Fruit fly (Drosophila melanogaster): ENCODE data around the gene Ndc80.

dm6 chrX:13643961-13644360, 32.1 kb upstream of the Ndc80 start:
- TF ChIP-seq CG4617 (GFP tag; optimal IDR thresholded peaks at IDR 0.05; ENCODE audit: borderline replicate concordance) = no peak
- TF ChIP-seq sim (GFP tag; IDR thresholded peaks at IDR 0.05) = peak; percentile 61; the same call in 1 of the 2 replicates
- no peak for TF ChIP-seq Bteb2 (GFP tag; optimal IDR thresholded peaks at IDR 0.05)
- TF ChIP-seq CG4854 (GFP tag; optimal IDR thresholded peaks at IDR 0.05) = no peak
- peak; percentile 71 for TF ChIP-seq CG6689 (GFP tag; IDR thresholded peaks at IDR 0.05)
- no peak for TF ChIP-seq CG8290 (GFP tag; optimal IDR thresholded peaks at IDR 0.05)
- peak in 1 of 2 experiments; percentile 37 for TF ChIP-seq CG8290 (tag; optimal IDR thresholded peaks at IDR 0.05)
- peak; percentile 70; the same call in 2 of the 3 replicates for TF ChIP-seq Aef1 (GFP tag; IDR thresholded peaks at IDR 0.05)
